Worm (Caenorhabditis elegans) whole organism, L3 larva: ENCODE data around the gene H40L08.7.

ENCODE experiments used
- aly-2 ChIP-seq: fragments of 150-350 bp; optimal IDR thresholded peaks from 2 replicates; lab custom pipeline; 2014; ENCODE audit warnings: missing biosample characterization, missing genetic modification characterization
- ama-1 ChIP-seq: fragments of 150-350 bp; optimal IDR thresholded peaks from 2 replicates; lab custom pipeline; 2018
- ceh-28 ChIP-seq: fragments of 150-350 bp; optimal IDR thresholded peaks from 2 replicates; lab custom pipeline; 2014; ENCODE audit warnings: missing biosample characterization, missing genetic modification reagents, missing genetic modification characterization
- ceh-82 ChIP-seq: fragments of 150-350 bp; optimal IDR thresholded peaks from 2 replicates; lab custom pipeline; 2014; ENCODE audit warnings: missing biosample characterization, missing genetic modification characterization
- ceh-9 ChIP-seq: sonication (generic microtip); optimal IDR thresholded peaks from 2 replicates; lab custom pipeline; 2018; ENCODE audit warnings: missing biosample characterization, missing genetic modification characterization
- daf-12 ChIP-seq: fragments of 150-350 bp; optimal IDR thresholded peaks from 2 replicates; lab custom pipeline; 2014; ENCODE audit warnings: missing biosample characterization, missing genetic modification reagents, missing genetic modification characterization
- egl-27 ChIP-seq: sonication (generic microtip); optimal IDR thresholded peaks from 4 replicates; lab custom pipeline; 2017; ENCODE audit warnings: missing biosample characterization, missing genetic modification reagents, missing genetic modification characterization
- elt-1 ChIP-seq: fragments of 150-350 bp; optimal IDR thresholded peaks from 2 replicates; lab custom pipeline; 2014; ENCODE audit warnings: missing biosample characterization, missing genetic modification characterization
- eor-1 ChIP-seq, 2 experiments: fragments of 150-350 bp; optimal IDR thresholded peaks; 2 replicates each; lab custom pipeline; 2014 to 2018; ENCODE audit warnings: missing biosample characterization in 2 of 2, missing genetic modification characterization in 2 of 2
- fkh-10 ChIP-seq: sonication (generic microtip); optimal IDR thresholded peaks from 2 replicates; lab custom pipeline; 2017; ENCODE audit warnings: missing biosample characterization, missing genetic modification reagents, missing genetic modification characterization
- fkh-2 ChIP-seq: fragments of 150-350 bp; optimal IDR thresholded peaks from 2 replicates; lab custom pipeline; 2014; ENCODE audit warnings: missing biosample characterization, missing genetic modification reagents, missing genetic modification characterization
- jun-1 ChIP-seq: fragments of 150-350 bp; optimal IDR thresholded peaks from 2 replicates; lab custom pipeline; 2014; ENCODE audit warnings: missing biosample characterization, missing genetic modification reagents, missing genetic modification characterization
- lin-15B ChIP-seq: fragments of 150-350 bp; optimal IDR thresholded peaks from 2 replicates; lab custom pipeline; 2014; ENCODE audit warnings: missing biosample characterization, missing genetic modification characterization
- lin-39 ChIP-seq: fragments of 150-350 bp; optimal IDR thresholded peaks from 2 replicates; lab custom pipeline; 2018; ENCODE audit warnings: missing biosample characterization, missing genetic modification reagents, missing genetic modification characterization
- mdl-1 ChIP-seq: fragments of 150-350 bp; optimal IDR thresholded peaks from 2 replicates; lab custom pipeline; 2014; ENCODE audit warnings: missing biosample characterization, missing genetic modification characterization
- nhr-11 ChIP-seq: fragments of 150-350 bp; optimal IDR thresholded peaks from 2 replicates; lab custom pipeline; 2014; ENCODE audit warnings: missing biosample characterization, missing genetic modification characterization
- nhr-12 ChIP-seq: fragments of 150-350 bp; optimal IDR thresholded peaks from 2 replicates; lab custom pipeline; 2014; ENCODE audit warnings: missing biosample characterization, missing genetic modification characterization
- nhr-23 ChIP-seq: fragments of 150-350 bp; optimal IDR thresholded peaks from 2 replicates; lab custom pipeline; 2014; ENCODE audit warnings: missing biosample characterization, missing genetic modification reagents, missing genetic modification characterization
- nhr-237 ChIP-seq: fragments of 150-350 bp; optimal IDR thresholded peaks from 2 replicates; lab custom pipeline; 2014; ENCODE audit warnings: missing biosample characterization, missing genetic modification characterization
- nhr-25 ChIP-seq: sonication (generic microtip); optimal IDR thresholded peaks from 2 replicates; lab custom pipeline; 2017; ENCODE audit warnings: missing biosample characterization, missing genetic modification characterization
- nhr-43 ChIP-seq: sonication (generic microtip); optimal IDR thresholded peaks from 2 replicates; lab custom pipeline; 2016; ENCODE audit warnings: mild to moderate bottlenecking, missing genetic modification characterization, missing compliant biosample characterization; ENCODE audit not compliant: poor library complexity, severe bottlenecking
- nhr-67 ChIP-seq: fragments of 150-350 bp; optimal IDR thresholded peaks from 2 replicates; lab custom pipeline; 2014; ENCODE audit warnings: missing biosample characterization, missing genetic modification characterization
- nhr-77 ChIP-seq: fragments of 150-350 bp; optimal IDR thresholded peaks from 2 replicates; lab custom pipeline; 2014; ENCODE audit warnings: missing biosample characterization, missing genetic modification characterization
- pha-4 ChIP-seq: fragments of 150-350 bp; optimal IDR thresholded peaks from 2 replicates; lab custom pipeline; 2014; ENCODE audit warnings: missing biosample characterization, missing genetic modification reagents, missing genetic modification characterization
- pqm-1 ChIP-seq: fragments of 150-350 bp; optimal IDR thresholded peaks from 2 replicates; lab custom pipeline; 2017; ENCODE audit warnings: missing biosample characterization, missing genetic modification characterization, inconsistent platforms
- sea-2 ChIP-seq: fragments of 150-350 bp; sonication (generic microtip); optimal IDR thresholded peaks from 4 replicates; lab custom pipeline; 2014; ENCODE audit warnings: missing biosample characterization, missing genetic modification reagents, missing genetic modification characterization
- skn-1 ChIP-seq: fragments of 150-350 bp; optimal IDR thresholded peaks from 2 replicates; lab custom pipeline; 2014; ENCODE audit warnings: missing biosample characterization, missing genetic modification characterization
- snpc-4 ChIP-seq: fragments of 150-350 bp; optimal IDR thresholded peaks from 2 replicates; lab custom pipeline; 2014; ENCODE audit warnings: missing biosample characterization, missing genetic modification characterization
- tbx-2 ChIP-seq: sonication (generic microtip); optimal IDR thresholded peaks from 2 replicates; lab custom pipeline; 2016; ENCODE audit warnings: mild to moderate bottlenecking, missing genetic modification characterization, missing compliant biosample characterization
- unc-39 ChIP-seq: sonication (generic microtip); optimal IDR thresholded peaks from 4 replicates; lab custom pipeline; 2017; ENCODE audit warnings: missing biosample characterization, missing genetic modification characterization
- unc-62 ChIP-seq: fragments of 150-350 bp; sonication (generic microtip); optimal IDR thresholded peaks from 4 replicates; lab custom pipeline; 2014; ENCODE audit warnings: missing biosample characterization, missing genetic modification reagents, missing genetic modification characterization
- zag-1 ChIP-seq: fragments of 150-350 bp; optimal IDR thresholded peaks from 2 replicates; lab custom pipeline; 2014; ENCODE audit warnings: missing biosample characterization, missing genetic modification characterization
- ztf-11 ChIP-seq: fragments of 150-350 bp; optimal IDR thresholded peaks from 2 replicates; lab custom pipeline; 2014; ENCODE audit warnings: missing biosample characterization, missing genetic modification characterization

H40L08.7 gene

ce11 chrX:15040552-15041080 lies 36.9 kb downstream of the H40L08.7 start, which contains the start of gene C18B12.4 (continued):
- TF ChIP-seq ztf-11 (tag; lab: Kevin White, UChicago) = no peak
- peak; percentile 85 for TF ChIP-seq lin-15B (tag; lab: Kevin White, UChicago)

ce11 chrX:15039696-15040212 lies 37.8 kb downstream of the H40L08.7 start:
- no peak for TF ChIP-seq ceh-82 (tag; lab: Kevin White, UChicago)
- TF ChIP-seq nhr-12 = no peak
- no peak for TF ChIP-seq nhr-11 (tag; lab: Kevin White, UChicago)
- no peak for TF ChIP-seq elt-1 (tag; lab: Kevin White, UChicago)
- TF ChIP-seq pha-4 = no peak
- no peak for TF ChIP-seq nhr-25 (tag; lab: Kevin White, UChicago)
- TF ChIP-seq ztf-11 (tag; lab: Kevin White, UChicago) = no peak
- no peak for TF ChIP-seq ama-1 (lab: Kevin White, UChicago)
- no peak for TF ChIP-seq daf-12

- TF ChIP-seq ama-1 (lab: Kevin White, UChicago) = peak; percentile 62
- no peak for TF ChIP-seq unc-62
Observed at ce11 chrX:15039029-15039695, 38.4 kb downstream of the H40L08.7 start.

ce11 chrX:15036287-15036686 lies 41.3 kb downstream of the H40L08.7 start:
- TF ChIP-seq ama-1 (lab: Kevin White, UChicago) (peak; percentile 18), skn-1 (tag; lab: Kevin White, UChicago) (no peak), fkh-2 (tag; lab: Kevin White, UChicago) (no peak), ztf-11 (tag; lab: Kevin White, UChicago) (no peak), ceh-28 (tag; lab: Kevin White, UChicago) (no peak), egl-27 (no peak), nhr-43 (tag; lab: Kevin White, UChicago) (peak; percentile 13), tbx-2 (tag; lab: Kevin White, UChicago) (no peak), ceh-9 (tag; lab: Kevin White, UChicago) (no peak), nhr-11 (tag; lab: Kevin White, UChicago) (no peak), eor-1 (tag; optimal IDR thresholded peaks at IDR 0.05; lab: Kevin White, UChicago) (no peak), nhr-23 (no peak)

- TF ChIP-seq tbx-2 (tag; lab: Kevin White, UChicago) (no peak), unc-39 (no peak), fkh-2 (tag; lab: Kevin White, UChicago) (no peak)
- TF ChIP-seq, all 47 proteins: peak for 0
Observed at ce11 chrX:15035748-15036147, 41.8 kb downstream of the H40L08.7 start.

ce11 chrX:15034787-15035186 lies 42.8 kb downstream of the H40L08.7 start, which contains the start of gene dsc-1:
Gene dsc-1, minus strand, starts transcription at chrX:15034832.
- TF ChIP-seq sea-2 (GFP tag; lab: Kevin White, UChicago) = no peak
- no peak for TF ChIP-seq nhr-77 (tag; lab: Kevin White, UChicago)
- TF ChIP-seq nhr-11 (tag; lab: Kevin White, UChicago) = no peak
- TF ChIP-seq mdl-1 (tag; lab: Kevin White, UChicago) = no peak
- TF ChIP-seq tbx-2 (tag; lab: Kevin White, UChicago) = no peak
- TF ChIP-seq ceh-9 (tag; lab: Kevin White, UChicago) = no peak
- TF ChIP-seq snpc-4 (tag; lab: Kevin White, UChicago) = no peak
- TF ChIP-seq nhr-67 (tag; lab: Kevin White, UChicago) = no peak
- no peak for TF ChIP-seq zag-1
- no peak for TF ChIP-seq skn-1 (tag; lab: Kevin White, UChicago)
- TF ChIP-seq lin-39 (tag; lab: Kevin White, UChicago) = no peak
- no peak for TF ChIP-seq aly-2
- TF ChIP-seq nhr-237 = no peak
- no peak for TF ChIP-seq jun-1 (tag; lab: Kevin White, UChicago)
- TF ChIP-seq fkh-10 = no peak
- no peak for TF ChIP-seq ztf-11 (tag; lab: Kevin White, UChicago)
- TF ChIP-seq elt-1 (tag; lab: Kevin White, UChicago) = no peak
- TF ChIP-seq pqm-1 = no peak
